Fruit fly (Drosophila melanogaster): ENCODE measurements around the gene CG7017.

The CG7017 gene

dm6 chr3L:20183345-20184088 lies 28.4 kb downstream of the CG7017 start (continued):
- TF ChIP-seq sc (optimal IDR thresholded peaks at IDR 0.05) (no peak), sc (GFP tag; optimal IDR thresholded peaks at IDR 0.05) (peak; percentile 40), CG11695 (GFP tag; IDR thresholded peaks at IDR 0.05) (peak; percentile 52; the same call in 1 of the 3 replicates), ranshi (GFP tag; IDR thresholded peaks at IDR 0.05) (peak; percentile 35; the same call in 1 of the 2 replicates), CG17361 (GFP tag; IDR thresholded peaks at IDR 0.05) (peak; percentile 61; the same call in 2 of the 3 replicates), Blimp-1 (GFP tag; optimal IDR thresholded peaks at IDR 0.05) (peak; percentile 54), MBD-R2 (GFP tag; IDR thresholded peaks at IDR 0.05) (no peak), CG9727 (GFP tag; optimal IDR thresholded peaks at IDR 0.05) (peak; percentile 63), bab2 (GFP tag; optimal IDR thresholded peaks at IDR 0.05) (no peak), CG9437 (GFP tag; optimal IDR thresholded peaks at IDR 0.05) (peak; percentile 33), BEAF-32 (GFP tag; optimal IDR thresholded peaks at IDR 0.05) (no peak), CG4360 (GFP tag; IDR thresholded peaks at IDR 0.05) (no peak), grau (tag; optimal IDR thresholded peaks at IDR 0.05) (peak; percentile 57), tio (GFP tag; optimal IDR thresholded peaks at IDR 0.05) (peak; percentile 61), Dek (tag; optimal IDR thresholded peaks at IDR 0.05) (peak; percentile 28), sob (GFP tag; IDR thresholded peaks at IDR 0.05) (peak; percentile 43; the same call in 1 of the 2 replicates), CG4424 (GFP tag; optimal IDR thresholded peaks at IDR 0.05) (peak; percentile 60), Dip2 (GFP tag; IDR thresholded peaks at IDR 0.05) (0 out of 2 replicates have a peak, but pooled peaks have one; percentile 12), CG18011 (GFP tag; optimal IDR thresholded peaks at IDR 0.05) (no peak), CG18599 (GFP tag; optimal IDR thresholded peaks at IDR 0.05) (peak; percentile 68), CG31388 (GFP tag; optimal IDR thresholded peaks at IDR 0.05) (no peak), C15 (GFP tag; IDR thresholded peaks at IDR 0.05) (no peak), br (optimal IDR thresholded peaks at IDR 0.05) (no peak), TFAM (GFP tag; optimal IDR thresholded peaks at IDR 0.05) (no peak), HLH4C (GFP tag; IDR thresholded peaks at IDR 0.05; ENCODE audit: partially characterized antibody) (no peak), CG10431 (GFP tag; optimal IDR thresholded peaks at IDR 0.05) (no peak), cato (GFP tag; optimal IDR thresholded peaks at IDR 0.05; ENCODE audit: borderline replicate concordance) (peak; percentile 18), CG8281 (tag; optimal IDR thresholded peaks at IDR 0.05) (peak; percentile 7), nau (GFP tag; optimal IDR thresholded peaks at IDR 0.05) (peak; percentile 47), CG15514 (GFP tag; optimal IDR thresholded peaks at IDR 0.05) (peak; percentile 21), sisA (GFP tag; IDR thresholded peaks at IDR 0.05) (peak; percentile 25; the same call in 1 of the 2 replicates), ind (GFP tag; optimal IDR thresholded peaks at IDR 0.05) (peak; percentile 50), CG17829 (tag; optimal IDR thresholded peaks at IDR 0.05) (peak; percentile 18), ato (GFP tag; IDR thresholded peaks at IDR 0.05; ENCODE audit: partially characterized antibody) (no peak), CG13424 (tag; optimal IDR thresholded peaks at IDR 0.05) (peak; percentile 60)

DNA sequence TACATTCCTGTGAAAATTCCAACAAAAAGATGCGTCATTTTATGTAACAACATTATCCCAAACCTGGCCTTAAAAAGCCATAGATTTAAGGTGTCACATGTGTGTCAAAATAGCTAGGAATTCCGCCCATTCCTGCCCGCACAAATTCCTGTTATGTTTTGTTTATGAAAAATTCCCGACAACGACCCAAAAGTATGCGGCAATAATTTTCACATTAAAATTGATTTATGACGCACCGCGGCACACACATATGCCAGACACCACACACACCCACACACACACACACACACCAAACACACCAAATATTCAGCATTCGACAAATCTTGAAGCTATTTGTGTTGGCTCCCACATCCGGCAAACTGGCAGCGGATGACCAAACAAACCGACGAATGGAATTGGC lies 29.1 kb downstream of the CG7017 start:
- TF ChIP-seq CG6272 (GFP tag; IDR thresholded peaks at IDR 0.05): no peak
- 0 out of 4 replicates have a peak, but pooled peaks have one; percentile 13 for TF ChIP-seq chinmo (GFP tag; IDR thresholded peaks at IDR 0.05; ENCODE audit: partially characterized antibody)
- no peak for TF ChIP-seq Hr3 (GFP tag; optimal IDR thresholded peaks at IDR 0.05)
- TF ChIP-seq CG14667 (GFP tag; IDR thresholded peaks at IDR 0.05): no peak
- TF ChIP-seq CG7963 (GFP tag; IDR thresholded peaks at IDR 0.05; ENCODE audit: partially characterized antibody): no peak
- no peak for TF ChIP-seq da (GFP tag; optimal IDR thresholded peaks at IDR 0.05)
- no peak for TF ChIP-seq E2f2 (GFP tag; IDR thresholded peaks at IDR 0.05)
- no peak for TF ChIP-seq bowl (GFP tag; IDR thresholded peaks at IDR 0.05)
- TF ChIP-seq dm (GFP tag; optimal IDR thresholded peaks at IDR 0.05): no peak
- TF ChIP-seq CG1603 (tag; optimal IDR thresholded peaks at IDR 0.05): no peak
- no peak for TF ChIP-seq CG1792 (GFP tag; optimal IDR thresholded peaks at IDR 0.05)
- no peak for TF ChIP-seq Elba2 (GFP tag; optimal IDR thresholded peaks at IDR 0.05)
- TF ChIP-seq insv (GFP tag; optimal IDR thresholded peaks at IDR 0.05): no peak
- no peak for TF ChIP-seq CG3838 (GFP tag; optimal IDR thresholded peaks at IDR 0.05)
- TF ChIP-seq cad (GFP tag; optimal IDR thresholded peaks at IDR 0.05): peak; percentile 43
- no peak for TF ChIP-seq Aef1 (GFP tag; IDR thresholded peaks at IDR 0.05)
- no peak for TF ChIP-seq CG5953 (GFP tag; IDR thresholded peaks at IDR 0.05)

All from whole organism, embryonic.